Worm (Caenorhabditis elegans) whole organism, L2 larva: ENCODE data around the gene Y45G5AM.5.

Experiments
- C34F6.9 ChIP-seq: fragments of 150-350 bp; optimal IDR thresholded peaks from 2 replicates; lab custom pipeline; 2014; ENCODE audit warnings: missing biosample characterization, missing genetic modification characterization
- R02D3.7 ChIP-seq: fragments of 150-350 bp; optimal IDR thresholded peaks from 2 replicates; lab custom pipeline; 2014; ENCODE audit warnings: missing biosample characterization, missing genetic modification characterization
- alr-1 ChIP-seq: fragments of 150-350 bp; optimal IDR thresholded peaks from 2 replicates; lab custom pipeline; 2014; ENCODE audit warnings: missing biosample characterization, missing genetic modification characterization
- ceh-16 ChIP-seq: fragments of 150-350 bp; optimal IDR thresholded peaks from 2 replicates; lab custom pipeline; 2014; ENCODE audit warnings: missing biosample characterization, missing genetic modification characterization
- ceh-82 ChIP-seq: fragments of 150-350 bp; optimal IDR thresholded peaks from 2 replicates; lab custom pipeline; 2014; ENCODE audit warnings: missing biosample characterization, missing genetic modification characterization
- crh-2 ChIP-seq: sonication (generic microtip); optimal IDR thresholded peaks from 2 replicates; lab custom pipeline; 2017; ENCODE audit warnings: missing biosample characterization, missing genetic modification characterization
- dmd-4 ChIP-seq: sonication (generic microtip); optimal IDR thresholded peaks from 2 replicates; lab custom pipeline; 2017; ENCODE audit warnings: missing biosample characterization, missing genetic modification characterization
- egl-27 ChIP-seq: sonication (generic microtip); optimal IDR thresholded peaks from 3 replicates; lab custom pipeline; 2017; ENCODE audit warnings: missing biosample characterization, missing genetic modification reagents, missing genetic modification characterization
- elt-1 ChIP-seq: fragments of 150-350 bp; optimal IDR thresholded peaks from 2 replicates; lab custom pipeline; 2014; ENCODE audit warnings: missing biosample characterization, missing genetic modification characterization
- gmeb-1 ChIP-seq: fragments of 150-350 bp; optimal IDR thresholded peaks from 2 replicates; lab custom pipeline; 2014; ENCODE audit warnings: missing biosample characterization, missing genetic modification characterization
- lin-11 ChIP-seq: fragments of 150-350 bp; sonication (generic microtip); optimal IDR thresholded peaks from 2 replicates; lab custom pipeline; 2014; ENCODE audit warnings: missing biosample characterization, missing genetic modification characterization, inconsistent platforms, mixed read lengths
- lin-39 ChIP-seq: fragments of 150-350 bp; optimal IDR thresholded peaks from 2 replicates; lab custom pipeline; 2014; ENCODE audit warnings: missing biosample characterization, missing genetic modification reagents, missing genetic modification characterization
- lsy-2 ChIP-seq, 2 experiments: fragments of 150-350 bp in 1 of 2; sonication (generic microtip) in 1 of 2; optimal IDR thresholded peaks; 2 replicates each; lab custom pipeline; 2014 to 2017; ENCODE audit warnings: missing biosample characterization in 2 of 2, missing genetic modification characterization in 2 of 2
- mab-5 ChIP-seq: fragments of 150-350 bp; optimal IDR thresholded peaks from 2 replicates; lab custom pipeline; 2014; ENCODE audit warnings: missing biosample characterization, missing genetic modification characterization
- mbf-1 ChIP-seq: sonication (generic microtip); optimal IDR thresholded peaks from 2 replicates; lab custom pipeline; 2017; ENCODE audit warnings: missing biosample characterization, missing genetic modification characterization
- mdl-1 ChIP-seq, 2 experiments: fragments of 150-350 bp in 1 of 2; sonication (generic microtip) in 1 of 2; optimal IDR thresholded peaks; 2 replicates each; lab custom pipeline; 2017; ENCODE audit warnings: missing biosample characterization in 2 of 2, missing genetic modification characterization in 2 of 2
- nhr-10 ChIP-seq: sonication (generic microtip); optimal IDR thresholded peaks from 2 replicates; lab custom pipeline; 2017; ENCODE audit warnings: missing biosample characterization, missing genetic modification characterization
- nhr-11 ChIP-seq: fragments of 150-350 bp; optimal IDR thresholded peaks from 2 replicates; lab custom pipeline; 2014; ENCODE audit warnings: missing biosample characterization, missing genetic modification characterization
- nhr-12 ChIP-seq: fragments of 150-350 bp; optimal IDR thresholded peaks from 2 replicates; lab custom pipeline; 2014; ENCODE audit warnings: missing biosample characterization, missing genetic modification characterization
- nhr-21 ChIP-seq: fragments of 150-350 bp; optimal IDR thresholded peaks from 2 replicates; lab custom pipeline; 2014; ENCODE audit warnings: missing biosample characterization, missing genetic modification characterization
- nhr-23 ChIP-seq: fragments of 150-350 bp; optimal IDR thresholded peaks from 2 replicates; lab custom pipeline; 2014; ENCODE audit warnings: missing biosample characterization, missing genetic modification reagents, missing genetic modification characterization
- nhr-237 ChIP-seq: fragments of 150-350 bp; optimal IDR thresholded peaks from 2 replicates; lab custom pipeline; 2014; ENCODE audit warnings: missing biosample characterization, missing genetic modification characterization
- nhr-25 ChIP-seq: fragments of 150-350 bp; sonication (generic microtip); optimal IDR thresholded peaks from 3 replicates; lab custom pipeline; 2014; ENCODE audit warnings: missing biosample characterization, missing genetic modification characterization
- nhr-6 ChIP-seq: fragments of 150-350 bp; optimal IDR thresholded peaks from 2 replicates; lab custom pipeline; 2014; ENCODE audit warnings: missing biosample characterization, missing genetic modification characterization
- nhr-77 ChIP-seq: fragments of 150-350 bp; optimal IDR thresholded peaks from 2 replicates; lab custom pipeline; 2014; ENCODE audit warnings: missing biosample characterization, missing genetic modification characterization
- skn-1 ChIP-seq: sonication (generic microtip); optimal IDR thresholded peaks from 2 replicates; lab custom pipeline; 2017; ENCODE audit warnings: missing biosample characterization, missing genetic modification characterization
- sma-9 ChIP-seq, 2 experiments: fragments of 150-350 bp in 1 of 2; sonication (generic microtip) in 1 of 2; optimal IDR thresholded peaks; 2 replicates each; lab custom pipeline; 2014 to 2016; ENCODE audit warnings: missing genetic modification characterization in 2 of 2, mild to moderate bottlenecking in 1 of 2, missing biosample characterization in 1 of 2, missing compliant biosample characterization in 1 of 2, missing genetic modification reagents in 1 of 2, moderate library complexity in 1 of 2
- snpc-4 ChIP-seq: fragments of 150-350 bp; optimal IDR thresholded peaks from 2 replicates; lab custom pipeline; 2014; ENCODE audit warnings: missing biosample characterization, missing genetic modification characterization
- unc-39 ChIP-seq: fragments of 150-350 bp; optimal IDR thresholded peaks from 2 replicates; lab custom pipeline; 2014; ENCODE audit warnings: missing biosample characterization, missing genetic modification characterization
- unc-55 ChIP-seq: fragments of 150-350 bp; sonication (generic microtip); optimal IDR thresholded peaks from 3 replicates; lab custom pipeline; 2014; ENCODE audit warnings: missing biosample characterization, missing genetic modification reagents, missing genetic modification characterization
- unc-62 ChIP-seq: fragments of 150-350 bp; optimal IDR thresholded peaks from 2 replicates; lab custom pipeline; 2014; ENCODE audit warnings: missing biosample characterization, missing genetic modification reagents, missing genetic modification characterization
- zag-1 ChIP-seq: fragments of 150-350 bp; optimal IDR thresholded peaks from 2 replicates; lab custom pipeline; 2014; ENCODE audit warnings: missing biosample characterization, missing genetic modification characterization
- ztf-4 ChIP-seq: fragments of 150-350 bp; optimal IDR thresholded peaks from 2 replicates; lab custom pipeline; 2014; ENCODE audit warnings: missing biosample characterization, missing genetic modification characterization

Gene Y45G5AM.5

ce11 chrV:4160086-4160485, at the start of gene Y45G5AM.5:
Gene Y45G5AM.5 (plus strand): TSS chrV:4160386.
- TF ChIP-seq R02D3.7 (no peak), nhr-23 (tag; lab: Kevin White, UChicago) (no peak), mbf-1 (tag; lab: Kevin White, UChicago) (no peak), ceh-82 (tag; lab: Kevin White, UChicago) (no peak)
- TF ChIP-seq, all 48 proteins: peak for 0

DNA sequence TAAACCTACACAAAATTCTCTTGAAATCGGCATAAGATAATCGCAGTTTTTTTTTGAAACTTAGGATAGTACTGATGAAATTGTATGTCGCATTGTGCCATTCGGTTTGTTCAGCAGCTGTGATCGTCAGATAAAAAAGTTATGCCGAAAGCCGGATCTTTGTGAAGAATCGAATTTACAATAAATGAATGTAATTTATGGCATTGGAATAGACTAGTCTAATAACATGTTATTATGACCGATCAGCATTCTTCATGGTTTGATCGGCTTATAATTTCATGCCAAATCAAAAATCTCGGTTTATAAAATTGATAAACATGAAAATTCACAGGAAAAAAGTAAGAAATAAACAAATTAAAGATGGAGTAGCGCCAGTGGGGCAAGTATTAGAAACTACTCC, 47.7 kb upstream of the Y45G5AM.5 start, which contains the start of gene srw-134:
Gene srw-134, minus strand, starts transcription at position 101 of the 400 bp plus-strand sequence.
- TF ChIP-seq lin-39 (no peak), crh-2 (tag; lab: Kevin White, UChicago) (no peak), mbf-1 (tag; lab: Kevin White, UChicago) (no peak), lin-11 (tag; lab: Kevin White, UChicago) (no peak), nhr-12 (tag; lab: Kevin White, UChicago) (no peak), dmd-4 (tag; lab: Kevin White, UChicago) (no peak), egl-27 (tag; lab: Kevin White, UChicago) (no peak), ztf-4 (tag; lab: Kevin White, UChicago) (no peak), unc-62 (no peak), unc-55 (GFP tag; lab: Kevin White, UChicago) (no peak), nhr-25 (tag; lab: Kevin White, UChicago) (no peak), mdl-1 (tag; optimal IDR thresholded peaks at IDR 0.05; lab: Kevin White, UChicago) (no peak)

- no peak for TF ChIP-seq nhr-77 (tag; lab: Kevin White, UChicago)
- TF ChIP-seq nhr-21 (tag; lab: Kevin White, UChicago), result no peak
- no peak for TF ChIP-seq nhr-237
Observed at ce11 chrV:4114627-4115026, 45.6 kb upstream of the Y45G5AM.5 start, which contains the start of gene srw-133. Gene srw-133 (minus strand): TSS chrV:4114727.

DNA sequence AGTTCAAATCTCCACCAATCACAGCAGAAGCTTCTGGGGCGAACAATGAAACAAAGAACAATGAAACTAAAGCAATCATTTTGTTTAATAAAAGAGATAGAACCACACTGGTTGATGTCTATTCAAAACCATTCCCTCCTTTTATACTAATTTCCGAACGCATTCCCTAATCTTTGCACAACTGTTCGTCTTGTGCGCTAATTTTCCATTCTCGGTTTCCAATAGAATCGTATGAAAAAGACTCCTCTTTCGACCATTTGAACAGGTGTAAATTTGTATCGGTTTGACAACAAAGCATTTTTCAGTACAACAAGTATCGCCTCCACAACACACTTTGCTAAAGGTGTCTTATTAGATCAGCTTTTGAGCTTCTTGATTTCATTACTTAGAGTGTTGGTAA, 44.1 kb upstream of the Y45G5AM.5 start, which contains the start of gene T05B4.8:
Gene T05B4.8, minus strand, starts transcription at position 101 of the 400 bp plus-strand sequence.
- no peak for TF ChIP-seq alr-1 (tag; lab: Kevin White, UChicago)
- TF ChIP-seq mab-5 (tag; lab: Kevin White, UChicago), result no peak
- TF ChIP-seq nhr-237, result no peak
- TF ChIP-seq ceh-16 (tag; lab: Kevin White, UChicago), result no peak
- no peak for TF ChIP-seq nhr-10 (tag; lab: Kevin White, UChicago)
- TF ChIP-seq nhr-23 (tag; lab: Kevin White, UChicago), result no peak
- TF ChIP-seq skn-1 (tag; lab: Kevin White, UChicago), result no peak
- TF ChIP-seq R02D3.7, result no peak
- TF ChIP-seq unc-39 (tag; lab: Kevin White, UChicago), result no peak
- no peak for TF ChIP-seq unc-62

DNA sequence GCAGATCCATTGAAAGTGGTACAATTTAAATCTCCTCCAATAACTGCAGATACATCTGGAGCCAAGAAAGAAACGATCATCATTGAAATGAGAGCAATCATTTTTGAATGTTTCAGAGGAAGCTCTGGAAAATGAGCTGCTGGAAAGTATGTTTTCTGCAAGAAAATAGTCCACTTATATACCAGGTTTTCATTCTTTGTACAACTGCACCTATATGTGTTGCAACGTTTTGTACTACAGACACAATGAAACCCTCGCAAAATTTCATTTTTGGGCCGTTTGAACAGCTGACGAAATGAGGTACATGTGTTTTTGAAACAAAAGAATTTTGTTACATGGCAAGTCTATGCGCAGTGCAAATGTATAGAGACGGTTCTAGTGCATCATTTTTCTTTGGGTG, 41.9 kb upstream of the Y45G5AM.5 start, which contains the start of gene T05B4.9:
Gene T05B4.9, minus strand, starts transcription at position 101 of the 400 bp plus-strand sequence.
- TF ChIP-seq nhr-6 (no peak), nhr-21 (tag; lab: Kevin White, UChicago) (no peak), zag-1 (tag; lab: Kevin White, UChicago) (no peak), alr-1 (tag; lab: Kevin White, UChicago) (no peak), C34F6.9 (no peak), skn-1 (tag; lab: Kevin White, UChicago) (no peak), gmeb-1 (tag; lab: Kevin White, UChicago) (no peak), lin-39 (no peak)
- TF ChIP-seq, all 48 proteins: peak for 0

DNA sequence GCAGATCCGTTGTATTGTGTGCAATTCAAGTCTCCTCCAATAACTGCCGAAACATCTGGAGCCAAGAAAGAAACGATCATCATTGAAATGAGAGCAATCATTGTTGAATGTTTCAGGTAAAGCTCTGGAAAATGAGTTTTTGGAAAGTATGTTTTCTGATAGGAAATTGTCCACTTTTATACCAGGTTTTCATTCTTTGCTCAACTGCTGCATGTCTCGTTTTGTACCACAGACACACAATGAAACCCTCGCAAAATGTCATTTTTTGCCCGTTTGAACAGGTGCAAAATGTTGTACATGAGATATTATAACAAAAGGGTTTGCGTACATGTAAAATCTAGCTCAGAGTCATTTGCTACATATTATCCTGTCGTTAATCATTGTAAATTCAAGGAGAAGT, 39.6 kb upstream of the Y45G5AM.5 start, which contains the start of gene T05B4.10:
Gene T05B4.10, minus strand, starts transcription at position 101 of the 400 bp plus-strand sequence.
- TF ChIP-seq nhr-11 (no peak), sma-9 (GFP tag; optimal IDR thresholded peaks at IDR 0.05; lab: Kevin White, UChicago) (no peak), sma-9 (tag; optimal IDR thresholded peaks at IDR 0.05; lab: Kevin White, UChicago) (no peak), C34F6.9 (no peak), zag-1 (tag; lab: Kevin White, UChicago) (no peak), nhr-23 (tag; lab: Kevin White, UChicago) (no peak), lsy-2 (tag; optimal IDR thresholded peaks at IDR 0.05; lab: Kevin White, UChicago) (no peak), unc-55 (GFP tag; lab: Kevin White, UChicago) (no peak), snpc-4 (tag; lab: Kevin White, UChicago) (no peak), elt-1 (tag; lab: Kevin White, UChicago) (no peak), R02D3.7 (no peak), ceh-16 (tag; lab: Kevin White, UChicago) (no peak), unc-39 (tag; lab: Kevin White, UChicago) (no peak)
